Worm (Caenorhabditis elegans) whole organism, midembryonic: ENCODE results near the gene Y53C12A.7.

Source experiments
- T22C8.4 ChIP-seq: fragments of 200-800 bp; sonication (Bioruptor generic); IDR thresholded peaks from 2 replicates; pipeline ENCODE4 v1.3.6; 2022; ENCODE audit warnings: missing genetic modification characterization, missing compliant biosample characterization
- flt-1 ChIP-seq: fragments of 200-800 bp; sonication (Bioruptor generic); IDR thresholded peaks from 2 replicates; pipeline ENCODE4 v1.3.6; 2022; ENCODE audit warnings: missing genetic modification characterization, missing compliant biosample characterization
- med-1 ChIP-seq: sonication (generic microtip); optimal IDR thresholded peaks from 2 replicates; lab custom pipeline; 2017; ENCODE audit warnings: missing genetic modification characterization, mild to moderate bottlenecking, missing compliant biosample characterization, antibody characterized with exemption, missing genetic modification reagents; ENCODE audit not compliant: insufficient read depth
- ref-1 ChIP-seq: fragments of 200-800 bp; sonication (Bioruptor generic); conservative IDR thresholded peaks from 2 replicates; pipeline ENCODE4 v1.3.6; 2022; ENCODE audit warnings: missing genetic modification reagents, missing genetic modification characterization, missing compliant biosample characterization
- ztf-23 ChIP-seq: fragments of 200-800 bp; sonication (Bioruptor generic); IDR thresholded peaks from 2 replicates; pipeline ENCODE4 v1.3.6; 2022; ENCODE audit warnings: missing genetic modification reagents, missing genetic modification characterization, missing compliant biosample characterization

DNA sequence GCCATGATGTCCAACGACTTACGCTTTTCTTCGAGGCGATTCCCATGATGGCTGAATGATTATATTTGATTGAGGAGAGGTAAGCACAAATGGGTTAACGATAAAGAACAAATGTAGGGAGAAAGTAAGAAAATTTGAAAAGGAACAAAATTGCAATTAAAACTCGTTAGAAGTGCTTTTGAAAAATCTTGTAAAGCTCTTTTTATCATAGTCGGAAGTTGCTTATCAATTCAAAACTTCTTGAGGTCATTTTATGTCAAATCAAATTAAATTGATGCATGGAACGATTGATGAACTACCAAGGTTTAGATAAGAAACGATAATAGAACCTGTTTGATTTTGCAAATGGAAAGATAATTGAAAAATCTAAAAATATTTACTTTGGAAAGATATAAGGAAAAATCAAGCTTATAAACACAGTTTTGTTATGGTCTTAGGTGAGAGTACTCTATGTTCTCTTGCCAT is 8.5 kb downstream of the Y53C12A.7 start, which contains the start of gene glt-5:
- TF ChIP-seq ref-1 (GFP tag; lab: Robert Waterston, UW) (no peak), med-1 (no peak), T22C8.4 (GFP tag; lab: Robert Waterston, UW) (no peak), ztf-23 (GFP tag; lab: Robert Waterston, UW) (no peak), flt-1 (GFP tag; lab: Robert Waterston, UW) (no peak)
